Worm (Caenorhabditis elegans): ENCODE measurements around the gene F27E5.7.

DNA sequence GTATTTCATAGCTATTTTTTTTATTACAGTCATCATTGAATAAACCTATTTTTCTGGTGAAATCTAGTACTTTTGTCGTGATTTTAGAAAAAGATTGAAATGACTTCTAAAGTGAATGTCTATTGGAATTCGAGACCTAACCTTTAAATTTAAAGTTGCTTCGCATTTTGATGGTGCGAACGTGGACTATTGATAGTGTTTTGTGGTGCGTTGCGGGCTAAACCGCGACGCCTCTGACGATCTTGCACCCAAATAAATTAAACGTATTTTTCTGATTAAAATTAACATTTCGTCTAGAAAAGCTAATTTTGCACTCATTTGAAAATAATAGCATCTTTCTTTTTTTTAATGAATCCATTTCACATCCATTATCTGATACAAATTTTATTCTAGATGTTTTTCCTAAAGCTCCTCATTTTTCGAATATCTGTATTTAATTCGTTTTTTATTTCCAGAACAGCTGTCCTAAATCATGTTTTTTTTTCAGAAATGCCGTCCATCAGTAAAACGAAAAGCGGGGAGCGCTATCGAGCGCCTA is 49.9 kb downstream of the F27E5.7 start, which contains the start of gene wbp-11:
- TF ChIP-seq lin-39 (tag; optimal IDR thresholded peaks at IDR 0.05) (no peak), nhr-12 (tag; optimal IDR thresholded peaks at IDR 0.05) (no peak), nhr-11 (tag; optimal IDR thresholded peaks at IDR 0.05) (no peak), elt-1 (tag; optimal IDR thresholded peaks at IDR 0.05) (no peak), fkh-10 (GFP tag; optimal IDR thresholded peaks at IDR 0.05) (no peak), elt-3 (tag; optimal IDR thresholded peaks at IDR 0.05) (no peak), zag-1 (tag; optimal IDR thresholded peaks at IDR 0.05) (no peak), pqm-1 (tag; optimal IDR thresholded peaks at IDR 0.05) (no peak)
